Worm (Caenorhabditis elegans): ENCODE measurements around the gene sri-7.
A peak's percentile ranks its signal among the peaks of the same experiment; 100 is the strongest.

Gene sri-7

DNA sequence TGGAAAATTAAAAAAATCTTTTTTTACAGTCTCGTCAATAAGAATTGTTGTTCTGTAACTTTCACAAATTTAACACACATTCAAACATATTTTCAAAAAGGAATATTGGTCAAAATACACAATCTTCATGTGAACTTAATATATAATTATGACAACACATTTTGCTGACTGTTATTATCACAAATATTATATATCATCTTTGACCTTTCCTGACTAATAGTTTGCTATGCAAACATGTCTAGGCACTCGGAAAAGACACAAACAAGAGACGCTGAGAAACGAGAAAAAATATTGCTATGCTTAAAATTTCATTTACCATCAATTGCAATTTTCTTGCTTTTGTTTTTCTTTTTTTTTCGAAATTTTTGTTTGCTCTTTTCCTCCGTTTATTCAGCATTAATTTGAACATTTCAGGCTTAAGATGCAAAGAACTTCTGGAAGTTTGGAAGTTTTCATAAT lies 1.8 kb downstream of the sri-7 start, which contains the start of gene fbxa-135:
fbxa-135 (plus strand) TSS at position 409 of the 459 bp plus-strand sequence.
- TF ChIP-seq daf-16 (GFP tag; optimal IDR thresholded peaks at IDR 0.05) (no peak), daf-16 (tag; optimal IDR thresholded peaks at IDR 0.05) (peak; percentile 93), jun-1 (tag; optimal IDR thresholded peaks at IDR 0.05) (no peak)

DNA sequence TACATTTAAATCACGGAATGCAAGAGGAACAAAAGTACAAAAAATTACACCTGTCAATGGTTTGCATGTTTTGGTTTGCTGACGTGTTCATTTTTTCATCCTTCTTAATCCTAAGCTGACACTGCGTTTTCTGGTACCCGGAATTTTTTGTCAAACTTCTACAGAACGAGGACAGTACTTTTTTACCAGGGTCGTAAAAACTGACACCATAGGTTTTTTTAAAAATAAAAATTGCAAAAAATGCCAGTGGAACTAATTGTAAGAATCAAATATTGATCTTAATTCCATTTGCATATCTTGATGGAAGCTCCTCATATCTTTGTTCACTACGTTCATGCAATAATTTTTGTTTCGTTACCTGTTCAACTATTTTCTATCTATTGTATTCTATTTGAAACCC lies 4.7 kb downstream of the sri-7 start, which contains the start of gene srh-258:
srh-258 (plus strand) TSS at position 301 of the 400 bp plus-strand sequence.
- TF ChIP-seq nhr-111 (GFP tag; optimal IDR thresholded peaks at IDR 0.05) (no peak), madf-9 (GFP tag; conservative IDR thresholded peaks at IDR 0.05) (no peak)

DNA sequence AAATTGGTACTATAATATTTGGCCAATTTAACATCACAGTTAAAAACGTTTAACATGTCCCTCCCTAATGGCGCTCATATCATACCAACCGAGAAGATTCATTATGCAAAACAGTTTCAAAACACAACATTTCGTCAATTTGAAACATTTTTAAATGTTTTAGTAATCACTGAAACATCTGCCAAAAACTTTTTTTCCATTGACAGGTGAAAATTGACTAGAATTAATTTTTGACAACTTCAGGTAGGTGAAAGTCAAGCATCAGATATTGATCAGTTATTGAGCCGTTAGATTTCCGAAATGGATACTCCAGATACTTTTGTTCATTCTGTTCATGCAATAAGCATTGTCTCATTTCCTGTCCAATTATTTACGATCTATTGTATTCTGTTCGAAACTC lies 6.8 kb downstream of the sri-7 start, which contains the start of gene srh-257:
srh-257 (plus strand) TSS at position 301 of the 400 bp plus-strand sequence.
- TF ChIP-seq fos-1 (tag; optimal IDR thresholded peaks at IDR 0.05) (no peak), ceh-62 (tag; optimal IDR thresholded peaks at IDR 0.05) (no peak), nhr-25 (tag; optimal IDR thresholded peaks at IDR 0.05; ENCODE audit: borderline replicate concordance, insufficient read depth) (no peak), zip-11 (GFP tag; IDR thresholded peaks at IDR 0.05) (no peak), lin-39 (tag; optimal IDR thresholded peaks at IDR 0.05) (no peak), nhr-111 (GFP tag; optimal IDR thresholded peaks at IDR 0.05) (no peak), skn-1 (tag; optimal IDR thresholded peaks at IDR 0.05) (no peak), T20F7.1 (GFP tag; optimal IDR thresholded peaks at IDR 0.05) (no peak), set-16 (GFP tag; IDR thresholded peaks at IDR 0.05) (no peak), madf-5 (GFP tag; IDR thresholded peaks at IDR 0.05) (no peak)

- TF ChIP-seq spr-1 (tag; optimal IDR thresholded peaks at IDR 0.05) (no peak), hmg-1.1 (GFP tag; IDR thresholded peaks at IDR 0.05) (no peak)
Observed at ce11 chrV:15412625-15413024, 12.5 kb downstream of the sri-7 start, which contains the start of gene srbc-63. TSS of gene srbc-63 (minus strand) at chrV:15412725.

ce11 chrV:15413847-15414246 lies 13.7 kb downstream of the sri-7 start, which contains the start of gene srh-264:
TSS of gene srh-264 (plus strand) at chrV:15414147.
- TF ChIP-seq D1046.2 (GFP tag; IDR thresholded peaks at IDR 0.05) = no peak
- TF ChIP-seq nhr-102 (tag; optimal IDR thresholded peaks at IDR 0.05) = no peak
- no peak for TF ChIP-seq tag-97 (GFP tag; IDR thresholded peaks at IDR 0.05)
- no peak for TF ChIP-seq mdl-1 (tag; optimal IDR thresholded peaks at IDR 0.05)
- TF ChIP-seq vab-7 (GFP tag; IDR thresholded peaks at IDR 0.05) = no peak
- no peak for TF ChIP-seq hlh-11 (tag; optimal IDR thresholded peaks at IDR 0.05)
- TF ChIP-seq ceh-62 (tag; optimal IDR thresholded peaks at IDR 0.05) = no peak
- no peak for TF ChIP-seq pha-4 (GFP tag; IDR thresholded peaks at IDR 0.05)
- TF ChIP-seq pha-4 (tag; optimal IDR thresholded peaks at IDR 0.05) = no peak
- TF ChIP-seq nhr-41 (GFP tag; IDR thresholded peaks at IDR 0.05) = no peak
- no peak for TF ChIP-seq lir-3 (tag; optimal IDR thresholded peaks at IDR 0.05)
- no peak for TF ChIP-seq daf-8 (GFP tag; IDR thresholded peaks at IDR 0.05)
- TF ChIP-seq Y75B8A.6 (GFP tag; IDR thresholded peaks at IDR 0.05) = no peak
- TF ChIP-seq dmd-9 (GFP tag; IDR thresholded peaks at IDR 0.05) = no peak
- TF ChIP-seq ZK546.5 (tag; optimal IDR thresholded peaks at IDR 0.05) = no peak
- no peak for TF ChIP-seq unc-130 (GFP tag; optimal IDR thresholded peaks at IDR 0.05)
- TF ChIP-seq dve-1 (tag; optimal IDR thresholded peaks at IDR 0.05; ENCODE audit: insufficient read depth) = no peak
- TF ChIP-seq pqm-1 (tag; optimal IDR thresholded peaks at IDR 0.05) = no peak
- TF ChIP-seq madf-5 (GFP tag; IDR thresholded peaks at IDR 0.05) = no peak
- no peak for TF ChIP-seq dmd-6 (GFP tag; IDR thresholded peaks at IDR 0.05)
- no peak for TF ChIP-seq lin-1 (GFP tag; IDR thresholded peaks at IDR 0.05)
